Fruit fly (Drosophila melanogaster): ENCODE measurements around the gene lmgA.

The lmgA gene

DNA sequence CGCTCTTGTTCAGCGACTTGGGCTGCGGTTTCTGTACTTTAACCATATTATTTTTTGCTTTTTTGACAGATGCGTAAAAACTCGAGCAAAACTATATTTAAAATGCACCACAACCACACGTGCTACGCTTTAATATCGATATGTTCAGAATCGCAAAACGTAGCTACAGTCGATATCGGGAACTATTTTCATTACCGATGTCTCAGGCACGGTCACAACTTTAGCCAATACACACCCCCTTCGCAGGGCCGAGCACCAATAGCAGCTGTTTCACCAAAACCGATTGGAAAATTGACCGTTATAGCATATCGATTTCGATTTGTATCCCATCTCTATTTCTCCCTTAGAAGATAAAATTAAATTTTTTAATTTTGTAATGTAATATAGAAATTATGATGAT lies 16.7 kb downstream of the lmgA start, which contains the start of gene CG13096 (continued):
- no peak for TF ChIP-seq CG7556 (GFP tag; optimal IDR thresholded peaks at IDR 0.05)
- TF ChIP-seq Dip3 (GFP tag; optimal IDR thresholded peaks at IDR 0.05): no peak
- no peak for TF ChIP-seq CG6254 (GFP tag; optimal IDR thresholded peaks at IDR 0.05)
- TF ChIP-seq caup (GFP tag; optimal IDR thresholded peaks at IDR 0.05; ENCODE audit: severe bottlenecking): no peak
- TF ChIP-seq Ets65A (GFP tag): peak; percentile 83
- TF ChIP-seq CG33213 (GFP tag; optimal IDR thresholded peaks at IDR 0.05): peak; percentile 55
- no peak for TF ChIP-seq CG33557 (GFP tag; optimal IDR thresholded peaks at IDR 0.05)
- no peak for TF ChIP-seq CG18599 (GFP tag; optimal IDR thresholded peaks at IDR 0.05)
- TF ChIP-seq C15 (GFP tag; IDR thresholded peaks at IDR 0.05): no peak
- TF ChIP-seq Hmr (GFP tag; optimal IDR thresholded peaks at IDR 0.05): no peak
- no peak for TF ChIP-seq CG17328 (GFP tag; IDR thresholded peaks at IDR 0.05)
- TF ChIP-seq br (optimal IDR thresholded peaks at IDR 0.05): no peak
- peak; percentile 91 for TF ChIP-seq CG15514 (GFP tag; optimal IDR thresholded peaks at IDR 0.05)
- TF ChIP-seq pita (GFP tag; optimal IDR thresholded peaks at IDR 0.05): peak; percentile 78
- no peak for TF ChIP-seq ab (GFP tag; optimal IDR thresholded peaks at IDR 0.05)
- no peak for TF ChIP-seq tup (GFP tag; optimal IDR thresholded peaks at IDR 0.05)
- TF ChIP-seq pfk (GFP tag; optimal IDR thresholded peaks at IDR 0.05): no peak
- TF ChIP-seq CG1529 (GFP tag; optimal IDR thresholded peaks at IDR 0.05): no peak
- TF ChIP-seq CG17186 (GFP tag; optimal IDR thresholded peaks at IDR 0.05): peak; percentile 72
- no peak for TF ChIP-seq dimm (GFP tag; IDR thresholded peaks at IDR 0.05)
- peak; percentile 60 for TF ChIP-seq Nf-YB (GFP tag; optimal IDR thresholded peaks at IDR 0.05)
- TF ChIP-seq ems (GFP tag; optimal IDR thresholded peaks at IDR 0.05): no peak
- TF ChIP-seq Doc2 (GFP tag; IDR thresholded peaks at IDR 0.05): no peak
- peak; percentile 47 for TF ChIP-seq lilli (GFP tag; optimal IDR thresholded peaks at IDR 0.05)
- peak; percentile 99 for TF ChIP-seq bbx (GFP tag; IDR thresholded peaks at IDR 0.05; ENCODE audit: partially characterized antibody)
- TF ChIP-seq ranshi (GFP tag; IDR thresholded peaks at IDR 0.05): no peak
- no peak for TF ChIP-seq otp (GFP tag; IDR thresholded peaks at IDR 0.05)
- TF ChIP-seq CG7745 (tag; optimal IDR thresholded peaks at IDR 0.05): no peak
- peak; percentile 100 for TF ChIP-seq CG13287 (GFP tag; IDR thresholded peaks at IDR 0.05; ENCODE audit: partially characterized antibody)
- TF ChIP-seq CrebB (tag; optimal IDR thresholded peaks at IDR 0.05): peak; percentile 6
- TF ChIP-seq CG8359 (GFP tag; optimal IDR thresholded peaks at IDR 0.05; ENCODE audit: borderline replicate concordance): no peak
- peak; percentile 94 for TF ChIP-seq mld (GFP tag; IDR thresholded peaks at IDR 0.05; ENCODE audit: partially characterized antibody)
- no peak for TF ChIP-seq CG5245 (GFP tag; optimal IDR thresholded peaks at IDR 0.05)
- no peak for TF ChIP-seq dysf (GFP tag; IDR thresholded peaks at IDR 0.05)
- TF ChIP-seq Dll (GFP tag; IDR thresholded peaks at IDR 0.05; ENCODE audit: partially characterized antibody): peak; percentile 99
- TF ChIP-seq Mad (GFP tag; optimal IDR thresholded peaks at IDR 0.05): peak; percentile 49
- peak; percentile 52 for TF ChIP-seq Dek (tag; optimal IDR thresholded peaks at IDR 0.05)
- no peak for TF ChIP-seq sima (GFP tag; optimal IDR thresholded peaks at IDR 0.05)
- peak; percentile 64 for TF ChIP-seq CoRest (tag; optimal IDR thresholded peaks at IDR 0.05)
- TF ChIP-seq hbn (GFP tag; IDR thresholded peaks at IDR 0.05; ENCODE audit: partially characterized antibody): peak; percentile 99
- TF ChIP-seq CG9876 (GFP tag; optimal IDR thresholded peaks at IDR 0.05): no peak
- TF ChIP-seq grau (tag; optimal IDR thresholded peaks at IDR 0.05): no peak
- peak; percentile 74 for TF ChIP-seq YL-1 (GFP tag; optimal IDR thresholded peaks at IDR 0.05)
- no peak for TF ChIP-seq oc (tag; optimal IDR thresholded peaks at IDR 0.05)
- peak; percentile 51 for TF ChIP-seq CHES-1-like (GFP tag; optimal IDR thresholded peaks at IDR 0.05)
- TF ChIP-seq CG18619 (GFP tag; optimal IDR thresholded peaks at IDR 0.05): no peak
- no peak for TF ChIP-seq CG1233 (GFP tag; optimal IDR thresholded peaks at IDR 0.05)
- TF ChIP-seq Hsf (GFP tag; optimal IDR thresholded peaks at IDR 0.05): peak; percentile 11
- peak; percentile 77 for TF ChIP-seq Lhr (GFP tag; optimal IDR thresholded peaks at IDR 0.05)
- TF ChIP-seq inv (GFP tag; IDR thresholded peaks at IDR 0.05; ENCODE audit: partially characterized antibody): peak; percentile 97
